Worm (Caenorhabditis elegans): ENCODE measurements around the gene hid-1.

Gene hid-1

ce11 chrX:2531276-2531675 lies 42.4 kb downstream of the hid-1 start (continued):
- TF ChIP-seq nhr-102 (tag; optimal IDR thresholded peaks at IDR 0.05) (peak; percentile 70), dmd-6 (GFP tag; IDR thresholded peaks at IDR 0.05) (peak; percentile 35), lin-1 (GFP tag; IDR thresholded peaks at IDR 0.05) (peak; percentile 43; the same call in 1 of the 2 replicates), F49E8.2 (tag; optimal IDR thresholded peaks at IDR 0.05; ENCODE audit: borderline replicate concordance) (peak; percentile 22), Y48G9A.11 (GFP tag; IDR thresholded peaks at IDR 0.05) (peak; percentile 75), vab-7 (GFP tag; IDR thresholded peaks at IDR 0.05) (peak; percentile 77), madf-9 (GFP tag; conservative IDR thresholded peaks at IDR 0.05) (peak; percentile 53), ceh-28 (tag; optimal IDR thresholded peaks at IDR 0.05) (no peak), hmg-1.1 (GFP tag; IDR thresholded peaks at IDR 0.05) (peak; percentile 40; the same call in 1 of the 2 replicates), nhr-237 (tag; optimal IDR thresholded peaks at IDR 0.05) (no peak), cey-2 (tag; optimal IDR thresholded peaks at IDR 0.05; ENCODE audit: borderline replicate concordance, insufficient read depth) (no peak), php-3 (GFP tag; IDR thresholded peaks at IDR 0.05) (0 out of 2 replicates have a peak, but pooled peaks have one; percentile 40), pqm-1 (tag; optimal IDR thresholded peaks at IDR 0.05) (no peak), lin-15B (tag; optimal IDR thresholded peaks at IDR 0.05) (no peak), T20F7.1 (GFP tag; optimal IDR thresholded peaks at IDR 0.05) (peak; percentile 39), nhr-42 (GFP tag; IDR thresholded peaks at IDR 0.05) (no peak), lin-29 (GFP tag; IDR thresholded peaks at IDR 0.05) (no peak), ztf-11 (tag; optimal IDR thresholded peaks at IDR 0.05) (no peak), nhr-28 (tag; optimal IDR thresholded peaks at IDR 0.05) (peak; percentile 8), nhr-41 (GFP tag; IDR thresholded peaks at IDR 0.05) (peak; percentile 66; the same call in 1 of the 2 replicates), lim-7 (GFP tag; IDR thresholded peaks at IDR 0.05) (peak; percentile 81), mes-2 (tag; optimal IDR thresholded peaks at IDR 0.05; ENCODE audit: poor library complexity, severe bottlenecking) (peak; percentile 59), zag-1 (tag; optimal IDR thresholded peaks at IDR 0.05) (no peak), sdz-12 (GFP tag; optimal IDR thresholded peaks at IDR 0.05) (no peak), arid-1 (GFP tag; conservative IDR thresholded peaks at IDR 0.05) (peak; percentile 75), ceh-20 (GFP tag; IDR thresholded peaks at IDR 0.05) (no peak), F37D6.2 (tag; optimal IDR thresholded peaks at IDR 0.05) (no peak), spr-3 (GFP tag; optimal IDR thresholded peaks at IDR 0.05) (peak; percentile 9), unc-62 (GFP tag; optimal IDR thresholded peaks at IDR 0.05 in 1 of 2) (peak in 1 of 2 experiments; percentile 11), unc-62 (tag; optimal IDR thresholded peaks at IDR 0.05) (no peak), aha-1 (tag) (peak; percentile 98), dpl-1 (GFP tag; optimal IDR thresholded peaks at IDR 0.05) (no peak), zfp-2 (tag; optimal IDR thresholded peaks at IDR 0.05) (peak; percentile 12), lin-39 (tag; optimal IDR thresholded peaks at IDR 0.05) (no peak), gei-8 (GFP tag; optimal IDR thresholded peaks at IDR 0.05) (peak; percentile 29), dve-1 (tag; optimal IDR thresholded peaks at IDR 0.05; ENCODE audit: insufficient read depth) (peak; percentile 60), ceh-44 (GFP tag; IDR thresholded peaks at IDR 0.05) (0 out of 2 replicates have a peak, but pooled peaks have one; percentile 48), tra-1 (GFP tag; IDR thresholded peaks at IDR 0.05) (peak; percentile 71), snpc-1.2 (GFP tag; IDR thresholded peaks at IDR 0.05) (peak; percentile 81), nhr-11 (tag; optimal IDR thresholded peaks at IDR 0.05) (no peak), saeg-2 (GFP tag; IDR thresholded peaks at IDR 0.05) (no peak), attf-4 (tag; optimal IDR thresholded peaks at IDR 0.05) (no peak), nhr-10 (tag; optimal IDR thresholded peaks at IDR 0.05) (no peak), nhr-6 (tag; optimal IDR thresholded peaks at IDR 0.05) (no peak), ceh-62 (tag; optimal IDR thresholded peaks at IDR 0.05) (no peak), nhr-77 (tag; optimal IDR thresholded peaks at IDR 0.05) (no peak), zfp-3 (GFP tag; conservative IDR thresholded peaks at IDR 0.05) (no peak), skn-1 (tag; optimal IDR thresholded peaks at IDR 0.05) (no peak), hlh-11 (tag; optimal IDR thresholded peaks at IDR 0.05) (peak; percentile 39)
